Worm (Caenorhabditis elegans): ENCODE measurements around the gene srw-13.
"Not testable (repeated sequence)": the region's sequence is repeated elsewhere in the genome, so short reads cannot be mapped to it uniquely, and the experiment has no call there.

The srw-13 gene

ce11 chrV:15226206-15226605, 6.1 kb upstream of the srw-13 start:
- TF ChIP-seq ref-1 (GFP tag; conservative IDR thresholded peaks at IDR 0.05) (no peak), ztf-29 (GFP tag; IDR thresholded peaks at IDR 0.05) (no peak), med-1 (GFP tag; optimal IDR thresholded peaks at IDR 0.05; ENCODE audit: insufficient read depth) (no peak), T22C8.4 (GFP tag; IDR thresholded peaks at IDR 0.05) (no peak), tab-1 (GFP tag; IDR thresholded peaks at IDR 0.05) (no peak), klf-2 (GFP tag; conservative IDR thresholded peaks at IDR 0.05) (no peak), ztf-23 (GFP tag; IDR thresholded peaks at IDR 0.05) (no peak), flt-1 (GFP tag; IDR thresholded peaks at IDR 0.05) (no peak), cog-1 (tag; optimal IDR thresholded peaks at IDR 0.05) (no peak)

ce11 chrV:15230243-15230642, 2.1 kb upstream of the srw-13 start, which contains the start of gene srw-15:
srw-15 (plus strand) TSS chrV:15230543.
- TF ChIP-seq klf-2 (GFP tag; conservative IDR thresholded peaks at IDR 0.05) (no peak), tab-1 (GFP tag; IDR thresholded peaks at IDR 0.05) (no peak), cog-1 (tag; optimal IDR thresholded peaks at IDR 0.05) (no peak), T22C8.4 (GFP tag; IDR thresholded peaks at IDR 0.05) (no peak), ref-1 (GFP tag; conservative IDR thresholded peaks at IDR 0.05) (no peak), ztf-23 (GFP tag; IDR thresholded peaks at IDR 0.05) (no peak), ztf-29 (GFP tag; IDR thresholded peaks at IDR 0.05) (no peak), med-1 (GFP tag; optimal IDR thresholded peaks at IDR 0.05; ENCODE audit: insufficient read depth) (no peak), flt-1 (GFP tag; IDR thresholded peaks at IDR 0.05) (no peak)

ce11 chrV:15235661-15236060, 3.4 kb downstream of the srw-13 start, which contains the start of gene nhr-164:
nhr-164 (minus strand) TSS chrV:15235761.
- TF ChIP-seq ref-1 (GFP tag; conservative IDR thresholded peaks at IDR 0.05), result no peak
- no peak for TF ChIP-seq flt-1 (GFP tag; IDR thresholded peaks at IDR 0.05)
- no peak for TF ChIP-seq klf-2 (GFP tag; conservative IDR thresholded peaks at IDR 0.05)
- no peak for TF ChIP-seq ztf-29 (GFP tag; IDR thresholded peaks at IDR 0.05)
- TF ChIP-seq ztf-23 (GFP tag; IDR thresholded peaks at IDR 0.05), result no peak
- TF ChIP-seq med-1 (GFP tag; optimal IDR thresholded peaks at IDR 0.05; ENCODE audit: insufficient read depth), result no peak
- TF ChIP-seq tab-1 (GFP tag; IDR thresholded peaks at IDR 0.05), result no peak
- no peak for TF ChIP-seq cog-1 (tag; optimal IDR thresholded peaks at IDR 0.05)
- no peak for TF ChIP-seq T22C8.4 (GFP tag; IDR thresholded peaks at IDR 0.05)

- no peak for TF ChIP-seq flt-1 (GFP tag; IDR thresholded peaks at IDR 0.05)
- TF ChIP-seq tab-1 (GFP tag; IDR thresholded peaks at IDR 0.05), result no peak
- TF ChIP-seq med-1 (GFP tag; optimal IDR thresholded peaks at IDR 0.05; ENCODE audit: insufficient read depth), result no peak
- no peak for TF ChIP-seq ztf-23 (GFP tag; IDR thresholded peaks at IDR 0.05)
- TF ChIP-seq T22C8.4 (GFP tag; IDR thresholded peaks at IDR 0.05), result no peak
- TF ChIP-seq ztf-29 (GFP tag; IDR thresholded peaks at IDR 0.05), result no peak
- TF ChIP-seq ref-1 (GFP tag; conservative IDR thresholded peaks at IDR 0.05), result no peak
- TF ChIP-seq cog-1 (tag; optimal IDR thresholded peaks at IDR 0.05), result no peak
- TF ChIP-seq klf-2 (GFP tag; conservative IDR thresholded peaks at IDR 0.05), result no peak
Observed at ce11 chrV:15238552-15238951, 6.3 kb downstream of the srw-13 start, which contains the start of gene srw-12. srw-12 (minus strand) TSS chrV:15238652.

- TF ChIP-seq tab-1 (GFP tag; IDR thresholded peaks at IDR 0.05), result no peak
- TF ChIP-seq klf-2 (GFP tag; conservative IDR thresholded peaks at IDR 0.05), result no peak
- no peak for TF ChIP-seq cog-1 (tag; optimal IDR thresholded peaks at IDR 0.05)
- no peak for TF ChIP-seq T22C8.4 (GFP tag; IDR thresholded peaks at IDR 0.05)
- no peak for TF ChIP-seq ref-1 (GFP tag; conservative IDR thresholded peaks at IDR 0.05)
- no peak for TF ChIP-seq med-1 (GFP tag; optimal IDR thresholded peaks at IDR 0.05; ENCODE audit: insufficient read depth)
- TF ChIP-seq ztf-29 (GFP tag; IDR thresholded peaks at IDR 0.05), result no peak
- no peak for TF ChIP-seq flt-1 (GFP tag; IDR thresholded peaks at IDR 0.05)
- no peak for TF ChIP-seq ztf-23 (GFP tag; IDR thresholded peaks at IDR 0.05)
Observed at ce11 chrV:15240215-15240614, 7.9 kb downstream of the srw-13 start, which contains the start of gene srw-11. srw-11 (minus strand) TSS chrV:15240315.

- TF ChIP-seq T22C8.4 (GFP tag; IDR thresholded peaks at IDR 0.05), result no peak
- TF ChIP-seq cog-1 (tag; optimal IDR thresholded peaks at IDR 0.05), result no peak
- TF ChIP-seq tab-1 (GFP tag; IDR thresholded peaks at IDR 0.05), result no peak
- TF ChIP-seq flt-1 (GFP tag; IDR thresholded peaks at IDR 0.05), result no peak
Observed at ce11 chrV:15241259-15241658, 9.0 kb downstream of the srw-13 start, which contains the start of gene chil-12. chil-12 (plus strand) TSS chrV:15241559.

- no peak for TF ChIP-seq klf-2 (GFP tag; conservative IDR thresholded peaks at IDR 0.05)
- TF ChIP-seq flt-1 (GFP tag; IDR thresholded peaks at IDR 0.05), result no peak
Observed at ce11 chrV:15244456-15244855, 12.2 kb downstream of the srw-13 start, which contains the start of gene kin-30. kin-30 (plus strand) TSS chrV:15244756.

- TF ChIP-seq cog-1 (tag; optimal IDR thresholded peaks at IDR 0.05); ref-1 (GFP tag; conservative IDR thresholded peaks at IDR 0.05); med-1 (GFP tag; optimal IDR thresholded peaks at IDR 0.05; ENCODE audit: insufficient read depth): not testable (repeated sequence)
Observed at ce11 chrV:15250304-15250703, 18.0 kb downstream of the srw-13 start, which contains the start of gene srd-28. srd-28 (plus strand) TSS chrV:15250604.

- TF ChIP-seq T22C8.4 (GFP tag; IDR thresholded peaks at IDR 0.05) (no peak), klf-2 (GFP tag; conservative IDR thresholded peaks at IDR 0.05) (no peak)
Observed at ce11 chrV:15252082-15252481, 19.8 kb downstream of the srw-13 start, which contains the start of gene srbc-76. srbc-76 (plus strand) TSS chrV:15252382.

ce11 chrV:15253529-15253928, 21.2 kb downstream of the srw-13 start, which contains the start of gene srbc-75:
srbc-75 (plus strand) TSS chrV:15253829.
- no peak for TF ChIP-seq ztf-29 (GFP tag; IDR thresholded peaks at IDR 0.05)
- no peak for TF ChIP-seq med-1 (GFP tag; optimal IDR thresholded peaks at IDR 0.05; ENCODE audit: insufficient read depth)
- no peak for TF ChIP-seq cog-1 (tag; optimal IDR thresholded peaks at IDR 0.05)
- no peak for TF ChIP-seq ref-1 (GFP tag; conservative IDR thresholded peaks at IDR 0.05)
- TF ChIP-seq ztf-23 (GFP tag; IDR thresholded peaks at IDR 0.05), result no peak
- no peak for TF ChIP-seq flt-1 (GFP tag; IDR thresholded peaks at IDR 0.05)
- no peak for TF ChIP-seq tab-1 (GFP tag; IDR thresholded peaks at IDR 0.05)
- no peak for TF ChIP-seq klf-2 (GFP tag; conservative IDR thresholded peaks at IDR 0.05)
- TF ChIP-seq T22C8.4 (GFP tag; IDR thresholded peaks at IDR 0.05), result no peak
